Fruit fly (Drosophila melanogaster) whole organism, wandering third instar larva: Measurements from ENCODE around the gene CG12521.

Experiments used
- Abd-B ChIP-seq: fragments of >200 bp; optimal IDR thresholded peaks from 2 replicates; lab custom pipeline; 2017; ENCODE audit warnings: missing biosample characterization, missing genetic modification characterization
- Hr83 ChIP-seq: fragments of 200-300 bp; sonication (Bioruptor generic); optimal IDR thresholded peaks from 2 replicates; lab custom pipeline; 2016; ENCODE audit warnings: missing biosample characterization, mild to moderate bottlenecking, missing genetic modification characterization, moderate library complexity; ENCODE audit not compliant: poor library complexity, severe bottlenecking

DNA sequence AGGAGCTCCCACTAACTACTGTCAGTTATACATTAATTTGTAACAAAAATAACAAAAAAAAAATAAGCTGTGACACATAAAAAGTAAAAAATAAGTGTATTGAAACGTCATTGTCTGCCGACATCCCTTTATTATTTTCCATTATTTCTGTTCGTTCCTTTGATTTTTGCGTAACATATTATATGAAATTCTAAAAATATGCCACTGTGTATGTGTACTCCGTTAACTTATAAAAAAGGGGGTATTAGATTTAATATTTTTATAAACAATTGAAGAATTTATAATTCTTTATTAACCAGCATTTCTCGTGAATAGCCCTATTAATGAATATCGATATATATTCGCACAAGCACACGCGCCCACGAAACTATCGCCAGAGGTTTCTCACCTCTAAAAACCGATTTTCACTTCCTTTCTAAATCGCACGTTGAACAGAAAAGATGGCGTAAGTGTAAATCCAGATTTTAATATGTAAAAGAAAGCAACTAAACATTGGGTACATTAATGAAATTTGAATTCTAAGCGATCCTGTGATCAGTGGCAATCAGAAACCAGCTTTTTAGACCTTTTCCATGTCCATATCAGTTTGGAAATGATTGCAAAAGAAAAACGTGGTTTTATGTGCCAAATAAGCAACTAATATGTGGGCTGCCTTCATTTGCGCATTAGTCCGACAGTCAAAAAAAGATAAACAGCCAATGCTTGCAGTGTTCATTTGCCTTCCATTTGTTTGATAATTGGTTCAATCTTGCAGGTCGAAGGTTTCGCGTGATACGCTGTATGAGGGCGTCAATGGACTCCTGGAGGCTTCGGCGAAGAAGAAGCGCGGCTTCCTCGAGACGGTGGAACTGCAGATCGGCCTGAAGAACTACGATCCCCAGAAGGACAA lies 24.9 kb downstream of the CG12521 start, which contains the start of gene RpL10Ab:
- TF ChIP-seq Hr83 (peak; percentile 96), Abd-B (GFP tag; lab: Kevin White, UChicago) (no peak)
